Worm (Caenorhabditis elegans) whole organism, L3 larva: Measurements from ENCODE around the gene C31C9.9.

ENCODE experiments used
- R02D3.7 ChIP-seq: fragments of 150-350 bp; optimal IDR thresholded peaks from 2 replicates; lab custom pipeline; 2014; ENCODE audit warnings: missing biosample characterization, missing genetic modification characterization
- ZK546.5 ChIP-seq: sonication (generic microtip); optimal IDR thresholded peaks from 2 replicates; lab custom pipeline; 2017; ENCODE audit warnings: missing biosample characterization, missing genetic modification characterization
- ama-1 ChIP-seq: fragments of 150-350 bp; optimal IDR thresholded peaks from 2 replicates; lab custom pipeline; 2018
- ceh-28 ChIP-seq: fragments of 150-350 bp; optimal IDR thresholded peaks from 2 replicates; lab custom pipeline; 2014; ENCODE audit warnings: missing biosample characterization, missing genetic modification reagents, missing genetic modification characterization
- ceh-9 ChIP-seq: sonication (generic microtip); optimal IDR thresholded peaks from 2 replicates; lab custom pipeline; 2018; ENCODE audit warnings: missing biosample characterization, missing genetic modification characterization
- egl-27 ChIP-seq: sonication (generic microtip); optimal IDR thresholded peaks from 4 replicates; lab custom pipeline; 2017; ENCODE audit warnings: missing biosample characterization, missing genetic modification reagents, missing genetic modification characterization
- egl-5 ChIP-seq: fragments of 150-350 bp; optimal IDR thresholded peaks from 2 replicates; lab custom pipeline; 2017; ENCODE audit warnings: missing biosample characterization, missing genetic modification reagents, missing genetic modification characterization, inconsistent platforms
- elt-1 ChIP-seq: fragments of 150-350 bp; optimal IDR thresholded peaks from 2 replicates; lab custom pipeline; 2014; ENCODE audit warnings: missing biosample characterization, missing genetic modification characterization
- elt-2 ChIP-seq: sonication (generic microtip); optimal IDR thresholded peaks from 2 replicates; lab custom pipeline; 2016; ENCODE audit warnings: missing genetic modification reagents, mild to moderate bottlenecking, missing genetic modification characterization, missing compliant biosample characterization
- elt-3 ChIP-seq, 3 experiments: fragments of 150-350 bp in 1 of 3; sonication (generic microtip) in 2 of 3; optimal IDR thresholded peaks; 2 replicates in 2 of 3; 4 replicates in 1 of 3; lab custom pipeline; 2014 to 2017; ENCODE audit warnings: missing biosample characterization in 3 of 3, missing genetic modification characterization in 3 of 3
- fkh-10 ChIP-seq: sonication (generic microtip); optimal IDR thresholded peaks from 2 replicates; lab custom pipeline; 2017; ENCODE audit warnings: missing biosample characterization, missing genetic modification reagents, missing genetic modification characterization
- fkh-2 ChIP-seq: fragments of 150-350 bp; optimal IDR thresholded peaks from 2 replicates; lab custom pipeline; 2014; ENCODE audit warnings: missing biosample characterization, missing genetic modification reagents, missing genetic modification characterization
- fos-1 ChIP-seq: fragments of 150-350 bp; optimal IDR thresholded peaks from 2 replicates; lab custom pipeline; 2014; ENCODE audit warnings: missing biosample characterization, missing genetic modification characterization
- hmg-11 ChIP-seq: sonication (generic microtip); optimal IDR thresholded peaks from 2 replicates; lab custom pipeline; 2016; ENCODE audit warnings: missing genetic modification characterization, missing compliant biosample characterization
- jun-1 ChIP-seq: fragments of 150-350 bp; optimal IDR thresholded peaks from 2 replicates; lab custom pipeline; 2014; ENCODE audit warnings: missing biosample characterization, missing genetic modification reagents, missing genetic modification characterization
- lsy-12 ChIP-seq: sonication (generic microtip); optimal IDR thresholded peaks from 2 replicates; lab custom pipeline; 2016; ENCODE audit warnings: mild to moderate bottlenecking, missing genetic modification characterization, missing compliant biosample characterization
- mdl-1 ChIP-seq: fragments of 150-350 bp; optimal IDR thresholded peaks from 2 replicates; lab custom pipeline; 2014; ENCODE audit warnings: missing biosample characterization, missing genetic modification characterization
- mml-1 ChIP-seq: fragments of 150-350 bp; sonication (generic microtip); optimal IDR thresholded peaks from 3 replicates; lab custom pipeline; 2014; ENCODE audit warnings: missing biosample characterization, missing genetic modification characterization
- nhr-11 ChIP-seq: fragments of 150-350 bp; optimal IDR thresholded peaks from 2 replicates; lab custom pipeline; 2014; ENCODE audit warnings: missing biosample characterization, missing genetic modification characterization
- nhr-23 ChIP-seq: fragments of 150-350 bp; optimal IDR thresholded peaks from 2 replicates; lab custom pipeline; 2014; ENCODE audit warnings: missing biosample characterization, missing genetic modification reagents, missing genetic modification characterization
- nhr-25 ChIP-seq: sonication (generic microtip); optimal IDR thresholded peaks from 2 replicates; lab custom pipeline; 2017; ENCODE audit warnings: missing biosample characterization, missing genetic modification characterization
- nhr-28 ChIP-seq: fragments of 150-350 bp; optimal IDR thresholded peaks from 2 replicates; lab custom pipeline; 2014; ENCODE audit warnings: missing biosample characterization, missing genetic modification characterization
- nhr-43 ChIP-seq: sonication (generic microtip); optimal IDR thresholded peaks from 2 replicates; lab custom pipeline; 2016; ENCODE audit warnings: mild to moderate bottlenecking, missing genetic modification characterization, missing compliant biosample characterization; ENCODE audit not compliant: poor library complexity, severe bottlenecking
- nhr-76 ChIP-seq: fragments of 150-350 bp; sonication (generic microtip); optimal IDR thresholded peaks from 5 replicates; lab custom pipeline; 2014; ENCODE audit warnings: missing biosample characterization, missing genetic modification characterization
- pha-4 ChIP-seq: fragments of 150-350 bp; optimal IDR thresholded peaks from 2 replicates; lab custom pipeline; 2014; ENCODE audit warnings: missing biosample characterization, missing genetic modification reagents, missing genetic modification characterization
- pqm-1 ChIP-seq: fragments of 150-350 bp; optimal IDR thresholded peaks from 2 replicates; lab custom pipeline; 2017; ENCODE audit warnings: missing biosample characterization, missing genetic modification characterization, inconsistent platforms
- skn-1 ChIP-seq: fragments of 150-350 bp; optimal IDR thresholded peaks from 2 replicates; lab custom pipeline; 2014; ENCODE audit warnings: missing biosample characterization, missing genetic modification characterization
- tbx-2 ChIP-seq: sonication (generic microtip); optimal IDR thresholded peaks from 2 replicates; lab custom pipeline; 2016; ENCODE audit warnings: mild to moderate bottlenecking, missing genetic modification characterization, missing compliant biosample characterization
- unc-39 ChIP-seq: sonication (generic microtip); optimal IDR thresholded peaks from 4 replicates; lab custom pipeline; 2017; ENCODE audit warnings: missing biosample characterization, missing genetic modification characterization
- unc-62 ChIP-seq: fragments of 150-350 bp; sonication (generic microtip); optimal IDR thresholded peaks from 4 replicates; lab custom pipeline; 2014; ENCODE audit warnings: missing biosample characterization, missing genetic modification reagents, missing genetic modification characterization
- zag-1 ChIP-seq: fragments of 150-350 bp; optimal IDR thresholded peaks from 2 replicates; lab custom pipeline; 2014; ENCODE audit warnings: missing biosample characterization, missing genetic modification characterization

C31C9.9 gene

DNA sequence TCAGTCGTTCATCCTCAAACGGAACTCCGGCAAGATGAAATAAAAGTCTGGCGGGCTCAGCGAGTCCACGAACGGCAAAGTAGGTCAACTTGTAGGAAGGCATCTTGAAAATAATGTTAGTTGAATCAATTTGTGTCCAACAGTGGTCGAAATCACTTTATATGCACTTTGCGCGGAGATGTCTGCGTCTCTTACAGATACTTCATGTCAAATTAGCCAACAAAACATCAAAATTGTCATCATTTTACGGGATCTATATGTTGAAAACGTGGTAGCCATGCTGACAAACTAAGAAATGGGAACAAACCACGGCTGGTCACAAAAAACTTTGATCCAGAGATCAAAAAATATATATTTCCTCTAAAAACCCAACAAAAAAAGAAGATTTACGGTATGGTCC lies 37.0 kb upstream of the C31C9.9 start, which contains the start of gene gst-12:
Gene gst-12, minus strand, starts transcription at position 254 of the 400 bp plus-strand sequence.
- TF ChIP-seq nhr-25 (tag; lab: Kevin White, UChicago) (peak; percentile 29), nhr-43 (tag; lab: Kevin White, UChicago) (peak; percentile 51), nhr-23 (tag; lab: Kevin White, UChicago) (peak; percentile 60), egl-27 (tag; lab: Kevin White, UChicago) (no peak)

DNA sequence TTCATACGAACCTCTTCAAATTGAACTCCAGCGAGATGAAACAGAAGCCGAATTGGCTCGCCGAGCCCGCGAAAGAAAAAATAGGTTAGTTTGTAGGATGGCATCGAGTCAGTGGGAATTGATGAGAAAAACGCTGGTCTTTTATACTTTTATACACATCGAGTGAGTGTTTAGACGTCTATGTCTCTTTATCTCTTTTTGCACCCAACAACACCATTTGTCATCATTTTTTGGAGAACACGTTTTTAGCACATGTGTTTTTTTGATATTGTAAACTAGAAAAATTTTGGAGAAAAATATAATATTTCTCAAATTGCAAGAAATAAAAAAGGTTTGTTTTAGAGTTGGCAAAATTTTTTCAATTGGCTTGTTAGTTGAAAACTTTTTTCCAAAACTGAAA lies 30.5 kb upstream of the C31C9.9 start, which contains the start of gene gst-16:
Gene gst-16, minus strand, starts transcription at position 111 of the 400 bp plus-strand sequence.
- TF ChIP-seq ceh-9 (tag; lab: Kevin White, UChicago): no peak
- TF ChIP-seq skn-1 (tag; lab: Kevin White, UChicago): peak; percentile 93

DNA sequence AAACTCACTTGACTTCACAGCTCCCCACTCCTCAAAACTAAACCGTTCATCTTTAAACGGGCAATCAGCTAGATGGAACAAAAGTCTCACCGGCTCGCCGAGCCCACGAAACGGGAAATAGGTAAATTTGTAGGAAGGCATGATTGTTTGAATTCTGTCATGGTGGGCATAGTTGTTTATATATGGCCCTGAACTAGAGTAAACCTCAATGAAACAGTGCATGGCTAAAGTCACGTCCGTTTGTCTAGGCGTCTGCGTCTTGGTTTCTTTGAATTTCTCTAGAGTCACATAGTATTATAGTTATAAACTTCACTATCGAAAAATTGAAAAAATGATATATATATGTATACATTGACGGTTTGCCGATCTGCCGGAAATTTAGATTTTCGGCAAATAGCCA lies 27.8 kb upstream of the C31C9.9 start, which contains the start of gene gst-19:
Gene gst-19, minus strand, starts transcription at position 145 of the 400 bp plus-strand sequence.
- peak; percentile 19 for TF ChIP-seq pha-4
- no peak for TF ChIP-seq nhr-76
- TF ChIP-seq, all 47 proteins: peak for 1

DNA sequence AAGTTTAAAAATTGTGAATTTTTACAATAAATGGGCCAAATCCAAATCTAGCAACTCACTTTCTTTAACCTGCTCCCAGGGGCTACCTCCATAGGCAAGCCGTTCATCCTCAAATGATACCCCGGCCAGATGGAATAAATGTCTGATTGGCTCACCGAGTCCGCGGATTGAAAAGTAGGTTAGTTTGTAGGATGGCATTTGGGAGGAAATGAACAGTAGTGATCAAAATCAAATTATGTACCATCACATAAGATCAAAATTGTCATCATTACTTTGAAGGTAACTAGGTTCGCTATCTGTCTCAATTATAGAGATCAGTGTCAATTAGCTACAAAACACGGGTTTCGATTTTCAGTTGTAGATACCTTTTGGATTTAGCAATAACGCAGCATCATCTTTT lies 24.1 kb upstream of the C31C9.9 start, which contains the start of the genes gst-17 and gst-18:
Gene gst-17, minus strand, starts transcription at position 101 of the 400 bp plus-strand sequence.
Gene gst-18, minus strand, starts transcription at position 198 of the 400 bp plus-strand sequence.
- TF ChIP-seq hmg-11 (tag; lab: Kevin White, UChicago): no peak
- TF ChIP-seq skn-1 (tag; lab: Kevin White, UChicago): no peak
- TF ChIP-seq mdl-1: no peak
- TF ChIP-seq fkh-10 (GFP tag; lab: Kevin White, UChicago): no peak
- TF ChIP-seq ZK546.5 (tag; lab: Kevin White, UChicago): no peak
- no peak for TF ChIP-seq ceh-28 (tag; lab: Kevin White, UChicago)
- TF ChIP-seq ama-1 (lab: Kevin White, UChicago): no peak
- no peak for TF ChIP-seq unc-39 (tag; lab: Kevin White, UChicago)
- no peak for TF ChIP-seq zag-1 (tag; lab: Kevin White, UChicago)
- no peak for TF ChIP-seq elt-3 (tag; optimal IDR thresholded peaks at IDR 0.05; lab: Kevin White, UChicago)
- TF ChIP-seq fkh-2: no peak
- TF ChIP-seq mml-1 (tag; lab: Kevin White, UChicago): no peak
- no peak for TF ChIP-seq egl-5 (tag; lab: Kevin White, UChicago)
- TF ChIP-seq R02D3.7 (tag; lab: Kevin White, UChicago): no peak
- TF ChIP-seq jun-1 (tag; lab: Kevin White, UChicago): no peak

DNA sequence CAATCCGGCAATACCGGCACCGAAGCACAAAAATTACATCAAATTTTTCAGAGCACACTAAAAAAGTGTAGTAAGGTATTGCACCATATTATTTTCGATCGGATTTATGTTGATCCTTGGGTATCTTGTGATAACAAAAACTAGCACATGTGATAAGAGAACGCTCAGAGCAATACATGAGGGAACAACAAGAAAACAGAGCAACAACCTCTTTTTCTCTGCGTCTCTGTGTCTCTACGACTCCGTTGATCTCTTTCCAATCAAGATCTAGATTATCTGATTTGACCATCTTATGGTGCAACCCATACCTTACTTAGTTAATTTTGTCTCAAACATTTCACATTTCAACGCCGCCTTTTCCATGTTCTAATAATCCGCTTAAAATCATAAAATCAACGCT lies 22.6 kb upstream of the C31C9.9 start, which contains the start of gene tag-10:
Gene tag-10, plus strand, starts transcription at position 347 of the 400 bp plus-strand sequence.
- TF ChIP-seq lsy-12 (tag; lab: Kevin White, UChicago): no peak
- no peak for TF ChIP-seq tbx-2 (tag; lab: Kevin White, UChicago)
- no peak for TF ChIP-seq skn-1 (tag; lab: Kevin White, UChicago)
- no peak for TF ChIP-seq unc-62 (GFP tag; lab: Kevin White, UChicago)
- TF ChIP-seq elt-2 (tag; lab: Kevin White, UChicago): peak; percentile 30
- TF ChIP-seq elt-1 (tag; lab: Kevin White, UChicago): peak; percentile 81
- no peak for TF ChIP-seq pqm-1 (tag; lab: Kevin White, UChicago)
- TF ChIP-seq elt-3 (tag; optimal IDR thresholded peaks at IDR 0.05; lab: Kevin White, UChicago): no peak
- no peak for TF ChIP-seq pha-4

DNA sequence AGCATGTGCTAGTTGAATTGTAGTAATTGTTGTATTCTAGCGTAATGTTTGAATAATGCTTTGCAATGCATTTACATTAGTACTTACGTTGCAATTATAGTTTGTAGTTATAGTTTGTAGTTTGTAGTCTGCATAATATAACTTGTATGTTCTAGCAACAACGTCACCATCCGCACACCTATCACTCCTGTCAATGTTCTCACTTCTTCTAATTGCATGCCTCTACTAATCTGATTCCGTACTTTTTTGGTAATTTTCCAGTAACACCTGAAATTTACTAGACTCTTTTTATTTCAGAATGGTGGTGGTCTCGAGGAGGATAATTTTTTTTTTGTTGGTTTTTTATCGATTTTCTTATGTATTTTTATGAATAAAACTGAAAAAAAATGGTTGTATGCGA lies 18.2 kb upstream of the C31C9.9 start:
- TF ChIP-seq nhr-23 (tag; lab: Kevin White, UChicago) (peak; percentile 29), nhr-43 (tag; lab: Kevin White, UChicago) (peak; percentile 78), nhr-28 (no peak)

DNA sequence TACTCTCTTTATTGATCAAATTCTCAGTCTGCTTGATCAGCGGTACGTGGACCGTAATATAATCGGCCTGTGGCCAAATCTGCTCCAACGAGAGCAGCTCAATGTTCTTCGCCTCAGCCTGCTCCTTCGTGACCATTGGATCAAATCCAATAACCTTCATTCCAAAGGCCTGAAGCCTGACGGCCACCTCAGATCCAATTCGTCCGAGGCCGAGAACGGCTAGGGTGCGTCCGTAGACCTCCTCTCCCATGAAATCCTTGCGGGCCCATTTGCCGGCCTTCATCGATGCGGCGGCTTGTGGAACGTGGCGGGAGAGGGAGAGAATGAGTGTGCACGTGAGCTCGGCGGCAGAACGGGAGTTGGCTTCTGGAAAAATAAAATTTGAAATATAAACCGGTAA lies 17.4 kb upstream of the C31C9.9 start:
- TF ChIP-seq ama-1 (lab: Kevin White, UChicago) (peak; percentile 27), fos-1 (tag; lab: Kevin White, UChicago) (no peak), nhr-76 (no peak), nhr-11 (tag; lab: Kevin White, UChicago) (no peak)
